Fruit fly (Drosophila melanogaster): ENCODE data around the gene CG9837.

- TF ChIP-seq CG8478 (optimal IDR thresholded peaks at IDR 0.05) (no peak), CTCF (optimal IDR thresholded peaks at IDR 0.05) (no peak)
Measured at dm6 chr3R:8812342-8812966, 925 bp downstream of the CG9837 start.
